Fruit fly (Drosophila melanogaster): ENCODE results near the gene Hsp60D.

DNA sequence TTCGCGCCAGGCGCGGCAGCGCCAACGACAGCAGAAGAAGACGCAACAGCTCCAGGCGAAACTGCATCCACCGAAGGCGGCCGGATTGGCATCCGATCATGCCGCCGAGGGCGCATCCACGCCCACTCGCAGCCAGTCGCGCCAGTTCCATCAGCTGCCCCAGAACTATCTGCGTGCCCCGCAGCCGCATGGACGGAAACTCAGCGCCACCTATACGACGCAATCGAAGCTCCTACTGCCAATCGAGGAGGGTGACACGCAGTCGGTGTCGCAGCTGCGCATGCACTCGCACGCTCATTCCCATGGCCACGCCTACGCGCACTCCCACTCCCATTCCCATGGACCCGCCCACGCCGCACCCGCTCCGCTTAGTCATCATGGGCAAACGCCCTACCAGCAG lies 26.0 kb upstream of the Hsp60D start:
- TF ChIP-seq lola (GFP tag; optimal IDR thresholded peaks at IDR 0.05) (no peak), woc (GFP tag; optimal IDR thresholded peaks at IDR 0.05) (no peak), Sp1 (GFP tag; optimal IDR thresholded peaks at IDR 0.05) (no peak), sage (GFP tag; optimal IDR thresholded peaks at IDR 0.05) (no peak)
